Fruit fly (Drosophila melanogaster): ENCODE results near the gene HemK2.

DNA sequence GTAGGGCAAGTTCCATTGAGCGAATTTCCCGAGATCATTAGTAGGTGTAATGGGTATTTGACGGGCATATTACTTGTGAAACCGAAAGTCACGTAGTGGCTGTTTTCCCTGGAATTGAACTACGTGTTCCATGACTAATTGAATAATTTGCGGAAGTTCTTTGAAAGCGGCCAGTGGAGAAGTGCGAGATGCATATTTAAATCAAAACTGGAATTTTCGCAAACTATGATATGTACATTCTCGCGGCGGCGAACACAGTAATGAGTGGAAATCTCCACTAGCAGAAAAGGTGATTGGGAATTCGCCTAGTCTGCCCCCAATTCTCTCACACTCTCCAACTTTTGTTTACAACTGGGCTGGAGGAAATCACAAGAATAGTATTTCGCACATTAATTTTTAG, 24.5 kb downstream of the HemK2 start:
- TF ChIP-seq Hr96 (GFP tag; optimal IDR thresholded peaks at IDR 0.05): no peak
- peak; percentile 11 for TF ChIP-seq CG1620 (GFP tag; optimal IDR thresholded peaks at IDR 0.05)
- no peak for TF ChIP-seq CG5204 (GFP tag; optimal IDR thresholded peaks at IDR 0.05)
- TF ChIP-seq CG12768 (GFP tag; optimal IDR thresholded peaks at IDR 0.05): peak; percentile 0
- no peak for TF ChIP-seq cnc (optimal IDR thresholded peaks at IDR 0.05)
- no peak for TF ChIP-seq tj (GFP tag; optimal IDR thresholded peaks at IDR 0.05)
- TF ChIP-seq Clk (GFP tag; optimal IDR thresholded peaks at IDR 0.05): no peak
- no peak for TF ChIP-seq cic (GFP tag; optimal IDR thresholded peaks at IDR 0.05)
- no peak for TF ChIP-seq Mnt (GFP tag; optimal IDR thresholded peaks at IDR 0.05)

Data from whole organism, adult.